Worm (Caenorhabditis elegans) whole organism, L4 larva: ENCODE data around the gene ZC196.3.
"Not testable (repeated sequence)": the region's sequence is repeated elsewhere in the genome, so short reads cannot be mapped to it uniquely, and the experiment has no call there.

ENCODE experiments used
- aha-1 ChIP-seq: fragments of 150-350 bp; peaks from one replicate; lab custom pipeline; 2014; ENCODE audit warnings: missing biosample characterization, missing genetic modification characterization
- lir-3 ChIP-seq: sonication (generic microtip); optimal IDR thresholded peaks from 2 replicates; lab custom pipeline; 2016; ENCODE audit warnings: mild to moderate bottlenecking, missing genetic modification characterization, missing compliant biosample characterization
- mxl-2 ChIP-seq: fragments of 200-800 bp; sonication (Bioruptor generic); conservative IDR thresholded peaks from 2 replicates; pipeline ENCODE4 v1.3.6; 2022; ENCODE audit warnings: missing genetic modification reagents, missing genetic modification characterization, missing compliant biosample characterization
- unc-62 ChIP-seq, 3 experiments: fragments of 150-350 bp in 1 of 3; sonication (generic microtip); optimal IDR thresholded peaks in 2 of 3; peaks in 1 of 3; 1 replicate in 1 of 3; 2 replicates in 2 of 3; lab custom pipeline; 2014 to 2017; ENCODE audit warnings: missing biosample characterization in 3 of 3, missing genetic modification characterization in 3 of 3, missing genetic modification reagents in 3 of 3, missing genotype in 1 of 3

ce11 chrV:8722160-8722559 lies 14.3 kb upstream of the ZC196.3 start, which contains the start of gene ZC196.8:
- TF ChIP-seq unc-62 (GFP tag; optimal IDR thresholded peaks at IDR 0.05 in 1 of 2; lab: Kevin White, UChicago); unc-62 (tag; optimal IDR thresholded peaks at IDR 0.05; lab: Kevin White, UChicago); mxl-2 (GFP tag; lab: Robert Waterston, UW); aha-1 (tag; lab: Kevin White, UChicago); lir-3: not testable (repeated sequence)
